Fruit fly (Drosophila melanogaster) whole organism, pupa: ENCODE data around the gene RpL30.

ENCODE experiments used
- CG10348 ChIP-seq: fragments of 200-800 bp; sonication (Bioruptor generic); IDR thresholded peaks from 2 replicates; pipeline ENCODE4 v1.3.6; 2022; ENCODE audit warnings: missing biosample characterization, missing genetic modification characterization
- CG12605 ChIP-seq: fragments of 200-800 bp; sonication (Bioruptor generic); IDR thresholded peaks from 2 replicates; pipeline ENCODE4 v1.3.6; 2022; ENCODE audit warnings: missing biosample characterization, missing genetic modification characterization
- CG13204 ChIP-seq: fragments of 200-800 bp; sonication (Bioruptor generic); optimal IDR thresholded peaks from 2 replicates; lab custom pipeline; 2018; ENCODE audit warnings: missing biosample characterization, mild to moderate bottlenecking, missing genetic modification characterization, moderate library complexity
- CG14655 ChIP-seq: fragments of 200-800 bp; sonication (Bioruptor generic); optimal IDR thresholded peaks from 3 replicates; lab custom pipeline; 2017; ENCODE audit warnings: mild to moderate bottlenecking, missing biosample characterization, missing genetic modification reagents, missing genetic modification characterization
- CG15710 ChIP-seq: fragments of 200-800 bp; sonication (Bioruptor generic); optimal IDR thresholded peaks from 2 replicates; lab custom pipeline; 2018; ENCODE audit warnings: missing biosample characterization, mild to moderate bottlenecking, missing genetic modification characterization, moderate library complexity
- CG17806 ChIP-seq: fragments of 200-800 bp; sonication (Bioruptor generic); optimal IDR thresholded peaks from 2 replicates; lab custom pipeline; 2018; ENCODE audit warnings: missing biosample characterization, mild to moderate bottlenecking, missing genetic modification characterization, moderate library complexity
- CG32121 ChIP-seq: fragments of 200-800 bp; sonication (Bioruptor generic); IDR thresholded peaks from 2 replicates; pipeline ENCODE4 v1.3.6; 2022; ENCODE audit warnings: missing biosample characterization, missing genetic modification characterization
- CG34367 ChIP-seq: fragments of 200-800 bp; sonication (Bioruptor generic); optimal IDR thresholded peaks from 2 replicates; lab custom pipeline; 2018; ENCODE audit warnings: missing biosample characterization, mild to moderate bottlenecking, missing genetic modification characterization
- CG4496 ChIP-seq: fragments of 200-800 bp; sonication (Bioruptor generic); IDR thresholded peaks from 3 replicates; pipeline ENCODE4 v1.3.6; 2022; ENCODE audit warnings: missing biosample characterization, missing genetic modification characterization
- CG8159 ChIP-seq: fragments of 200-800 bp; sonication (Bioruptor generic); optimal IDR thresholded peaks from 3 replicates; lab custom pipeline; 2018; ENCODE audit warnings: missing biosample characterization, mild to moderate bottlenecking, missing genetic modification characterization, moderate library complexity
- CG8301 ChIP-seq: fragments of 200-800 bp; sonication (Bioruptor generic); optimal IDR thresholded peaks from 2 replicates; lab custom pipeline; 2018; ENCODE audit warnings: missing biosample characterization, mild to moderate bottlenecking, missing genetic modification characterization
- CG9948 ChIP-seq: fragments of 200-800 bp; sonication (Bioruptor generic); optimal IDR thresholded peaks from 2 replicates; lab custom pipeline; 2018; ENCODE audit warnings: missing biosample characterization, mild to moderate bottlenecking, missing genetic modification characterization, moderate library complexity
- D1 ChIP-seq: fragments of 200-800 bp; sonication (Bioruptor generic); optimal IDR thresholded peaks from 2 replicates; lab custom pipeline; 2018; ENCODE audit warnings: missing biosample characterization, mild to moderate bottlenecking, missing genetic modification characterization, moderate library complexity
- EcR ChIP-seq: fragments of 200-800 bp; sonication (Bioruptor generic); optimal IDR thresholded peaks from 3 replicates; lab custom pipeline; 2019; ENCODE audit warnings: missing biosample characterization, missing genetic modification characterization, mild to moderate bottlenecking, moderate library complexity, missing genetic modification reagents
- Ets98B ChIP-seq: fragments of 200-800 bp; sonication (Bioruptor generic); IDR thresholded peaks from 2 replicates; pipeline ENCODE4 v1.3.6; 2022; ENCODE audit warnings: missing biosample characterization, missing genetic modification characterization
- Pif1A ChIP-seq: fragments of 200-800 bp; sonication (Bioruptor generic); optimal IDR thresholded peaks from 3 replicates; lab custom pipeline; 2016; ENCODE audit warnings: missing biosample characterization, missing genetic modification characterization
- Pif1B ChIP-seq: fragments of 200-800 bp; sonication (Bioruptor generic); optimal IDR thresholded peaks from 3 replicates; lab custom pipeline; 2016; ENCODE audit warnings: missing biosample characterization, missing genetic modification characterization
- Snoo ChIP-seq: fragments of 200-800 bp; sonication (Bioruptor generic); optimal IDR thresholded peaks from 3 replicates; lab custom pipeline; 2017; ENCODE audit warnings: missing biosample characterization, mild to moderate bottlenecking, missing genetic modification characterization, inconsistent platforms
- fd96Ca ChIP-seq: fragments of 200-800 bp; sonication (Bioruptor generic); IDR thresholded peaks from 3 replicates; pipeline ENCODE4 v1.3.6; 2022; ENCODE audit warnings: missing biosample characterization, missing genetic modification characterization
- gl ChIP-seq: fragments of 200-800 bp; sonication (Bioruptor generic); optimal IDR thresholded peaks from 2 replicates; lab custom pipeline; 2018; ENCODE audit warnings: missing biosample characterization, mild to moderate bottlenecking, missing genetic modification characterization
- rn ChIP-seq: fragments of 200-800 bp; sonication (Bioruptor generic); IDR thresholded peaks from 2 replicates; pipeline ENCODE4 v1.3.6; 2022; ENCODE audit warnings: missing biosample characterization, missing genetic modification characterization

RpL30 gene

dm6 chr2L:18982826-18983758 lies 26.0 kb downstream of the RpL30 start:
- TF ChIP-seq CG15710 (tag; lab: Kevin White, UChicago), result peak; percentile 21
- TF ChIP-seq CG12605 (GFP tag; lab: Robert Waterston, UW), result no peak
- TF ChIP-seq CG8159 (tag; lab: Kevin White, UChicago), result peak; percentile 34
- no peak for TF ChIP-seq Pif1A (GFP tag; lab: Kevin White, UChicago)
- TF ChIP-seq EcR (GFP tag; lab: Kevin White, UChicago), result peak; percentile 85
- no peak for TF ChIP-seq CG9948 (tag; lab: Kevin White, UChicago)
- TF ChIP-seq CG34367 (tag; lab: Kevin White, UChicago), result no peak

DNA sequence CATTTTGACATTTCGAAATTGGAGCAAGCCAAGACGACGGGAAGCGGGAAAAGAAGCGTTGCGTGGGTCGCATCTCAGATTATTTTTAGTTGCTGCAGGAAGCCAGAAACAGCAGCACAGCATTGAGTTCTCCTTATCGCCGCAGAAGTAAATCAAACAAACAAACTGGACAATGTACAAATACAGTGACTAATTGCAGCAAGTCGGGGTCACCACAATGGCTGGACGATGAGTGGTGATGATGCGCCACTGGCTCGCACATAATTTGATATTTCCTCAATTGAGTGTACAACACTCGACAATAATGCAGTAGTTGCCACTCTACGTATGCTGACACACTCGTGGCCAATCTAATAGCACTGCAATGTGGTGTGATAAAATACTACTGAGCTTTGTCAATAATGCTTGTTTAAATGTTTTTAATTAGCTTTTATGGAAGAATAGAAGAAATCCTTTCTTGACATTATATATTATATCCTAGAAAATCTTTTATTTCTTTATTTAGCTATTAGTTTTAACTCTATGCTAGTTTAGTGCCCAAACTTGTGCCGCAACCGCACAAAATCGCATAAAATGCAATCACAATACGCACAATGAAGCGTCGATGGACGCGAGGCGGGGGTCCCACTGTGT lies 27.0 kb downstream of the RpL30 start:
- TF ChIP-seq Ets98B (peak; percentile 84), CG14655 (GFP tag; lab: Kevin White, UChicago) (peak; percentile 80), CG32121 (peak; percentile 89), Pif1A (GFP tag; lab: Kevin White, UChicago) (peak; percentile 75), fd96Ca (GFP tag; lab: Robert Waterston, UW) (peak; percentile 74), CG8159 (tag; lab: Kevin White, UChicago) (peak; percentile 77), CG17806 (peak; percentile 77), CG34367 (tag; lab: Kevin White, UChicago) (peak; percentile 65), CG9948 (tag; lab: Kevin White, UChicago) (peak; percentile 77), CG4496 (peak; percentile 87), CG10348 (GFP tag; lab: Robert Waterston, UW) (0 out of 2 replicates have a peak, but pooled peaks have one; percentile 20), EcR (GFP tag; lab: Kevin White, UChicago) (peak; percentile 33), Snoo (tag; lab: Kevin White, UChicago) (no peak), CG8301 (peak; percentile 79), CG12605 (GFP tag; lab: Robert Waterston, UW) (peak; percentile 64; the same call in 1 of the 2 replicates), CG15710 (tag; lab: Kevin White, UChicago) (peak; percentile 74), rn (GFP tag; lab: Robert Waterston, UW) (peak; percentile 58; the same call in 1 of the 2 replicates), D1 (tag; lab: Kevin White, UChicago) (no peak), gl (tag; lab: Kevin White, UChicago) (no peak), Pif1B (GFP tag; lab: Kevin White, UChicago) (peak; percentile 70), CG13204 (GFP tag; lab: Kevin White, UChicago) (peak; percentile 27)

dm6 chr2L:18981484-18981883 lies 27.6 kb downstream of the RpL30 start:
- TF ChIP-seq CG13204 (GFP tag; lab: Kevin White, UChicago) (no peak), CG32121 (no peak), CG15710 (tag; lab: Kevin White, UChicago) (no peak), Ets98B (no peak), CG9948 (tag; lab: Kevin White, UChicago) (no peak), CG8159 (tag; lab: Kevin White, UChicago) (no peak), Pif1A (GFP tag; lab: Kevin White, UChicago) (no peak), CG12605 (GFP tag; lab: Robert Waterston, UW) (no peak), fd96Ca (GFP tag; lab: Robert Waterston, UW) (no peak), D1 (tag; lab: Kevin White, UChicago) (no peak), Snoo (tag; lab: Kevin White, UChicago) (no peak), CG17806 (no peak), CG8301 (no peak), CG4496 (no peak), CG10348 (GFP tag; lab: Robert Waterston, UW) (no peak), CG14655 (GFP tag; lab: Kevin White, UChicago) (no peak), CG34367 (tag; lab: Kevin White, UChicago) (no peak), rn (GFP tag; lab: Robert Waterston, UW) (no peak), gl (tag; lab: Kevin White, UChicago) (no peak)

dm6 chr2L:18980982-18981381 lies 28.1 kb downstream of the RpL30 start:
- TF ChIP-seq rn (GFP tag; lab: Robert Waterston, UW) (no peak), CG4496 (peak; percentile 71), EcR (GFP tag; lab: Kevin White, UChicago) (no peak), Pif1B (GFP tag; lab: Kevin White, UChicago) (no peak), Ets98B (peak; percentile 47; the same call in 1 of the 2 replicates), Pif1A (GFP tag; lab: Kevin White, UChicago) (no peak), CG14655 (GFP tag; lab: Kevin White, UChicago) (peak; percentile 26), CG8301 (peak; percentile 29), gl (tag; lab: Kevin White, UChicago) (no peak)

DNA sequence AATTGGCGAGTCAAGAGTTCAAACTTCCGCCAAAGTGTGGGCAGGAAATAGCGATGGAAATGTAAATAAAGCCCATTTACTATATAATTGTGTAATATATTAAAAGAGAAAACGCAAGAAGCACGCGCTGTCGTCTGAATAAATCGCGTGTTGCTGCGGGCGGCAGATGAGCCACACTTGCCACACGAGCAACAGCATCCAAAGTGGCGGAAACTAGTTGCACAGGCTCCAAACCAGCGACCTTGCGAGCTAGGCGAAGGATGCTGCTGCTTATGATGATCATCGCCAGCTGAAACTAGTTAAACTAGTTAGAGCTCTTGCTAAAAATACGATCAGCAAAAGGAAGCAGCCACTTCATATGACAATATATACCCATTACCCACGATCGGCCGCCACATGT lies 29.7 kb downstream of the RpL30 start:
- TF ChIP-seq EcR (GFP tag; lab: Kevin White, UChicago), result peak; percentile 52
- TF ChIP-seq CG12605 (GFP tag; lab: Robert Waterston, UW), result no peak
